Fruit fly (Drosophila melanogaster) whole organism, embryonic: ENCODE measurements around the gene ph-p.
A peak's percentile ranks its signal among the peaks of the same experiment; 100 is the strongest.

Experiments
- Asciz ChIP-seq: fragments of 200-800 bp; sonication (Bioruptor generic); optimal IDR thresholded peaks from 2 replicates; lab custom pipeline; 2017; ENCODE audit warnings: missing biosample characterization, mild to moderate bottlenecking, missing genetic modification characterization, missing genetic modification reagents
- Atf6 ChIP-seq: fragments of 200-800 bp; sonication (Bioruptor generic); IDR thresholded peaks from 2 replicates; pipeline ENCODE4 v1.3.6; 2022; ENCODE audit warnings: missing biosample characterization, missing genetic modification characterization
- CG10366 ChIP-seq: fragments of 200-800 bp; sonication (Bioruptor generic); IDR thresholded peaks from 2 replicates; pipeline ENCODE4 v1.3.6; 2022; ENCODE audit warnings: missing biosample characterization, missing genetic modification characterization
- CG10565 ChIP-seq: fragments of 200-800 bp; sonication (Bioruptor generic); optimal IDR thresholded peaks from 3 replicates; lab custom pipeline; 2016; ENCODE audit warnings: missing biosample characterization, mild to moderate bottlenecking, missing genetic modification characterization
- CG10979 ChIP-seq: fragments of 200-800 bp; sonication (Bioruptor generic); optimal IDR thresholded peaks from 2 replicates; lab custom pipeline; 2018; ENCODE audit warnings: missing biosample characterization, mild to moderate bottlenecking, missing genetic modification characterization, moderate library complexity
- CG12071 ChIP-seq: fragments of 200-800 bp; sonication (Bioruptor generic); optimal IDR thresholded peaks from 3 replicates; lab custom pipeline; 2018; ENCODE audit warnings: missing biosample characterization, mild to moderate bottlenecking, missing genetic modification characterization
- CG14441 ChIP-seq: fragments of 200-800 bp; sonication (Bioruptor generic); IDR thresholded peaks from 2 replicates; pipeline ENCODE4 v1.3.6; 2022; ENCODE audit warnings: missing biosample characterization, missing genetic modification characterization
- CG1602 ChIP-seq: fragments of 200-800 bp; sonication (Bioruptor generic); optimal IDR thresholded peaks from 3 replicates; lab custom pipeline; 2016; ENCODE audit warnings: missing biosample characterization, missing genetic modification characterization
- CG17186 ChIP-seq: fragments of 200-800 bp; sonication (Bioruptor generic); optimal IDR thresholded peaks from 3 replicates; lab custom pipeline; 2017; ENCODE audit warnings: missing biosample characterization, missing genetic modification reagents, missing genetic modification characterization
- CG17802 ChIP-seq: fragments of 200-800 bp; sonication (Bioruptor generic); optimal IDR thresholded peaks from 2 replicates; lab custom pipeline; 2018; ENCODE audit warnings: missing biosample characterization, mild to moderate bottlenecking, missing genetic modification characterization, moderate library complexity
- CG18262 ChIP-seq: fragments of 200-800 bp; optimal IDR thresholded peaks from 3 replicates; lab custom pipeline; 2019; ENCODE audit warnings: missing biosample characterization, mild to moderate bottlenecking, missing genetic modification characterization, moderate library complexity
- CG2678 ChIP-seq: fragments of 200-800 bp; sonication (Bioruptor generic); optimal IDR thresholded peaks from 3 replicates; lab custom pipeline; 2019; ENCODE audit warnings: missing biosample characterization, mild to moderate bottlenecking, missing genetic modification characterization, moderate library complexity
- CG2889 ChIP-seq: fragments of 200-800 bp; sonication (Bioruptor generic); IDR thresholded peaks from 3 replicates; pipeline ENCODE4 v1.3.6; 2022; ENCODE audit warnings: missing biosample characterization, missing genetic modification characterization
- CG30403 ChIP-seq: fragments of 200-800 bp; sonication (Bioruptor generic); optimal IDR thresholded peaks from 3 replicates; lab custom pipeline; 2016; ENCODE audit warnings: missing biosample characterization, missing genetic modification characterization
- CG31224 ChIP-seq: fragments of 200-800 bp; sonication (Bioruptor generic); IDR thresholded peaks from 2 replicates; pipeline ENCODE4 v1.3.6; 2022; ENCODE audit warnings: missing biosample characterization, missing genetic modification characterization
- CG34422 ChIP-seq: fragments of 200-800 bp; sonication (Bioruptor generic); IDR thresholded peaks from 3 replicates; pipeline ENCODE4 v1.3.6; 2022; ENCODE audit warnings: missing biosample characterization, missing genetic modification characterization
- CG4404 ChIP-seq: fragments of 200-800 bp; sonication (Bioruptor generic); IDR thresholded peaks from 2 replicates; pipeline ENCODE4 v1.3.6; 2022; ENCODE audit warnings: missing biosample characterization, missing genetic modification characterization
- CG4424 ChIP-seq: fragments of 200-800 bp; sonication (Bioruptor generic); optimal IDR thresholded peaks from 3 replicates; lab custom pipeline; 2016; ENCODE audit warnings: missing biosample characterization, missing genetic modification characterization
- CG4707 ChIP-seq: fragments of 200-800 bp; sonication (Bioruptor generic); optimal IDR thresholded peaks from 2 replicates; lab custom pipeline; 2018; ENCODE audit warnings: missing biosample characterization, mild to moderate bottlenecking, missing genetic modification characterization, moderate library complexity
- CG4820 ChIP-seq: fragments of 200-800 bp; sonication (Bioruptor generic); optimal IDR thresholded peaks from 3 replicates; lab custom pipeline; 2016; ENCODE audit warnings: missing biosample characterization, missing genetic modification characterization
- CG6689 ChIP-seq: fragments of 200-800 bp; sonication (Bioruptor generic); IDR thresholded peaks from 2 replicates; pipeline ENCODE4 v1.3.6; 2022; ENCODE audit warnings: missing biosample characterization, missing genetic modification characterization
- CG7357 ChIP-seq: fragments of 200-800 bp; sonication (Bioruptor generic); IDR thresholded peaks from 3 replicates; pipeline ENCODE4 v1.3.6; 2022; ENCODE audit warnings: missing biosample characterization, missing genetic modification characterization
- CG8089 ChIP-seq: fragments of 200-800 bp; sonication (Bioruptor generic); optimal IDR thresholded peaks from 3 replicates; lab custom pipeline; 2016; ENCODE audit warnings: missing biosample characterization, missing genetic modification characterization
- Fer1 ChIP-seq: fragments of 200-800 bp; sonication (Bioruptor generic); optimal IDR thresholded peaks from 2 replicates; lab custom pipeline; 2017; ENCODE audit warnings: missing biosample characterization, mild to moderate bottlenecking, missing genetic modification characterization
- Hr3 ChIP-seq: fragments of 200-800 bp; sonication (Bioruptor generic); optimal IDR thresholded peaks from 3 replicates; lab custom pipeline; 2016; ENCODE audit warnings: missing biosample characterization, missing genetic modification characterization
- Lpt ChIP-seq: fragments of >200 bp; optimal IDR thresholded peaks from 2 replicates; lab custom pipeline; 2018; ENCODE audit warnings: missing biosample characterization, missing genetic modification characterization
- MTF-1 ChIP-seq: fragments of 200-800 bp; sonication (Bioruptor generic); optimal IDR thresholded peaks from 2 replicates; lab custom pipeline; 2018; ENCODE audit warnings: missing biosample characterization, mild to moderate bottlenecking, missing genetic modification characterization, borderline replicate concordance
- PHDP ChIP-seq: fragments of 200-800 bp; sonication (Bioruptor generic); optimal IDR thresholded peaks from 3 replicates; lab custom pipeline; 2018; ENCODE audit warnings: missing biosample characterization, mild to moderate bottlenecking, missing genetic modification characterization, moderate library complexity
- Ptx1 ChIP-seq: fragments of 200-800 bp; sonication (Bioruptor generic); IDR thresholded peaks from 2 replicates; pipeline ENCODE4 v1.3.6; 2022; ENCODE audit warnings: missing biosample characterization, missing genetic modification characterization
- Six4 ChIP-seq: fragments of 200-800 bp; sonication (Bioruptor generic); optimal IDR thresholded peaks from 2 replicates; lab custom pipeline; 2016; ENCODE audit warnings: missing biosample characterization, missing genetic modification characterization
- Xbp1 ChIP-seq: fragments of 200-800 bp; sonication (Bioruptor generic); optimal IDR thresholded peaks from 3 replicates; lab custom pipeline; 2016; ENCODE audit warnings: missing biosample characterization, mild to moderate bottlenecking, missing genetic modification characterization
- aop ChIP-seq: fragments of 200-800 bp; sonication (Bioruptor generic); IDR thresholded peaks from 2 replicates; pipeline ENCODE4 v1.3.6; 2022; ENCODE audit warnings: missing biosample characterization, missing genetic modification characterization
- bsh ChIP-seq, 2 experiments: fragments of 200-800 bp; sonication (Bioruptor generic); optimal IDR thresholded peaks; 2 replicates each; lab custom pipeline; 2017 to 2018; ENCODE audit warnings: mild to moderate bottlenecking in 2 of 2, missing biosample characterization in 2 of 2, missing genetic modification characterization in 2 of 2, moderate library complexity in 1 of 2
- chm ChIP-seq: fragments of 200-800 bp; sonication (Bioruptor generic); IDR thresholded peaks from 2 replicates; pipeline ENCODE4 v1.3.6; 2022; ENCODE audit warnings: missing biosample characterization, missing genetic modification characterization
- da ChIP-seq: fragments of 200-800 bp; sonication (Bioruptor generic); optimal IDR thresholded peaks from 2 replicates; lab custom pipeline; 2016; ENCODE audit warnings: missing biosample characterization, missing genetic modification characterization
- dpn ChIP-seq, 2 experiments: fragments of 200-800 bp; sonication (Bioruptor generic); optimal IDR thresholded peaks; 3 replicates each; lab custom pipeline; 2016; ENCODE audit warnings: missing biosample characterization in 2 of 2, missing genetic modification characterization in 2 of 2
- fd96Cb ChIP-seq: fragments of 200-800 bp; sonication (Bioruptor generic); optimal IDR thresholded peaks from 2 replicates; lab custom pipeline; 2018; ENCODE audit warnings: missing biosample characterization, mild to moderate bottlenecking, missing genetic modification characterization, moderate library complexity
- gfzf ChIP-seq: fragments of 200-800 bp; sonication (Bioruptor generic); optimal IDR thresholded peaks from 2 replicates; lab custom pipeline; 2016; ENCODE audit warnings: missing biosample characterization, mild to moderate bottlenecking, missing genetic modification characterization, moderate library complexity
- gsb-n ChIP-seq: fragments of 200-800 bp; sonication (Bioruptor generic); optimal IDR thresholded peaks from 3 replicates; lab custom pipeline; 2018; ENCODE audit warnings: missing biosample characterization, mild to moderate bottlenecking, missing genetic modification characterization
- ind ChIP-seq: fragments of 200-800 bp; sonication (Bioruptor generic); optimal IDR thresholded peaks from 3 replicates; lab custom pipeline; 2016; ENCODE audit warnings: missing biosample characterization, missing genetic modification characterization
- jing ChIP-seq: fragments of 200-800 bp; sonication (Bioruptor generic); optimal IDR thresholded peaks from 2 replicates; lab custom pipeline; 2018; ENCODE audit warnings: missing biosample characterization, mild to moderate bottlenecking, missing genetic modification characterization
- kni ChIP-seq: fragments of 200-800 bp; sonication (Bioruptor generic); optimal IDR thresholded peaks from 3 replicates; lab custom pipeline; 2017; ENCODE audit warnings: mild to moderate bottlenecking, missing biosample characterization, missing genetic modification reagents, missing genetic modification characterization
- lilli ChIP-seq: fragments of 200-800 bp; sonication (Bioruptor generic); optimal IDR thresholded peaks from 3 replicates; lab custom pipeline; 2016; ENCODE audit warnings: missing biosample characterization, missing genetic modification characterization
- nmo ChIP-seq: fragments of 200-800 bp; sonication (Bioruptor generic); optimal IDR thresholded peaks from 2 replicates; lab custom pipeline; 2018; ENCODE audit warnings: missing biosample characterization, mild to moderate bottlenecking, missing genetic modification characterization, moderate library complexity
- pan ChIP-seq, 4 experiments: fragments of >200 bp in 3 of 4; fragments of 200-800 bp in 1 of 4; sonication (Bioruptor generic) in 1 of 4; optimal IDR thresholded peaks in 3 of 4; IDR thresholded peaks in 1 of 4; 2 replicates each; pipeline versions ENCODE4 v1.3.6 to Lab custom; 2017 to 2022; ENCODE audit warnings: missing biosample characterization in 2 of 4, missing genetic modification characterization in 2 of 4, mixed read lengths in 1 of 4
- peb ChIP-seq: fragments of 200-800 bp; sonication (Bioruptor generic); IDR thresholded peaks from 2 replicates; pipeline ENCODE4 v1.3.6; 2022; ENCODE audit warnings: missing biosample characterization, missing genetic modification characterization
- row ChIP-seq: fragments of 200-800 bp; sonication (Bioruptor generic); IDR thresholded peaks from 3 replicates; pipeline ENCODE4 v1.3.6; 2022; ENCODE audit warnings: missing biosample characterization, missing genetic modification characterization
- seq ChIP-seq: fragments of 200-800 bp; sonication (Bioruptor generic); IDR thresholded peaks from 2 replicates; pipeline ENCODE4 v1.3.6; 2022; ENCODE audit warnings: missing biosample characterization, missing genetic modification characterization
- stc ChIP-seq: fragments of 200-800 bp; sonication (Bioruptor generic); IDR thresholded peaks from 2 replicates; pipeline ENCODE4 v1.3.6; 2022; ENCODE audit warnings: missing biosample characterization, missing genetic modification characterization
- vvl ChIP-seq: fragments of 200-800 bp; sonication (Bioruptor generic); IDR thresholded peaks from 2 replicates; pipeline ENCODE4 v1.3.6; 2022; ENCODE audit warnings: missing biosample characterization, missing genetic modification characterization

The ph-p gene

DNA sequence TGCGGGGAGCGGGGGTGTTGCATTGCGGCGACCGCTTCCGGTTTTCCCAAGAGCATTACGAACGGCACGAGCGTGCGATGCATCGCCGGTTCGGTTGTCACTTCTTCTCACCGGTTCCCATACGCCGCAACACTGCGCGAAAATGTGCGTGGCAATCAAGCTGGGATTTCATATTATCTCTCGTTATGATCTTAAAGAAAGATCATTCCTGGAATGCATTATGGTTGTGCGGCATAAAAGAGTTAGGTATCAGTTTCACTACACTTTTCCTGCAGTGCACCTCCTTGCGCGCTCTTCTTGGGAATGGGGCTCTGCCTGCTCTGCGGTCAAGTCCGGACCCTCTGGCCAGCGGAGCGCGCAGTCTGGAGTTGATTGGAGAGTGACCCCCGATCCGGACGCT is 28.0 kb upstream of the ph-p start:
- TF ChIP-seq kni (GFP tag; lab: Kevin White, UChicago) (no peak), PHDP (tag; lab: Kevin White, UChicago) (no peak), row (GFP tag; lab: Robert Waterston, UW) (peak; percentile 63), lilli (peak; percentile 5), jing (GFP tag; lab: Kevin White, UChicago) (no peak), fd96Cb (peak; percentile 51), Asciz (GFP tag; lab: Kevin White, UChicago) (peak; percentile 44), CG4707 (GFP tag; lab: Kevin White, UChicago) (no peak), Xbp1 (peak; percentile 53), Lpt (no peak), CG30403 (GFP tag; lab: Kevin White, UChicago) (peak; percentile 43), Fer1 (GFP tag; lab: Kevin White, UChicago) (no peak), CG17186 (GFP tag; lab: Kevin White, UChicago) (peak; percentile 28), CG7357 (no peak), CG34422 (0 out of 3 replicates have a peak, but pooled peaks have one; percentile 15), aop (GFP tag; lab: Robert Waterston, UW) (0 out of 2 replicates have a peak, but pooled peaks have one; percentile 26), stc (GFP tag; lab: Robert Waterston, UW) (peak; percentile 43; the same call in 1 of the 2 replicates), CG8089 (GFP tag; lab: Kevin White, UChicago) (peak; percentile 38), CG10979 (tag; lab: Kevin White, UChicago) (peak; percentile 53), CG17802 (tag; lab: Kevin White, UChicago) (peak; percentile 53), MTF-1 (no peak), CG14441 (GFP tag; lab: Robert Waterston, UW) (0 out of 2 replicates have a peak, but pooled peaks have one; percentile 14), pan (optimal IDR thresholded peaks at IDR 0.05; lab: Kevin White, UChicago) (no peak), pan (GFP tag; optimal IDR thresholded peaks at IDR 0.05 in 1 of 2, IDR thresholded peaks at IDR 0.05 in 1 of 2) (peak in 1 of 2 experiments; percentile 47), CG4404 (GFP tag; lab: Robert Waterston, UW) (no peak), CG2889 (GFP tag; lab: Robert Waterston, UW) (0 out of 3 replicates have a peak, but pooled peaks have one; percentile 15), CG6689 (GFP tag; lab: Robert Waterston, UW) (peak; percentile 45; the same call in 1 of the 2 replicates), CG1602 (GFP tag; lab: Kevin White, UChicago) (peak; percentile 19), gfzf (no peak), CG10366 (peak; percentile 73), dpn (GFP tag; optimal IDR thresholded peaks at IDR 0.05; lab: Kevin White, UChicago) (peak in 1 of 2 experiments; percentile 10), Atf6 (GFP tag; lab: Robert Waterston, UW) (no peak), CG31224 (GFP tag; lab: Robert Waterston, UW) (no peak), CG10565 (no peak), Ptx1 (GFP tag; lab: Robert Waterston, UW) (0 out of 2 replicates have a peak, but pooled peaks have one; percentile 14), da (GFP tag; lab: Kevin White, UChicago) (no peak), seq (GFP tag; lab: Robert Waterston, UW) (0 out of 2 replicates have a peak, but pooled peaks have one; percentile 10), vvl (peak; percentile 74), Six4 (peak; percentile 13), CG2678 (peak; percentile 35), ind (GFP tag; lab: Kevin White, UChicago) (peak; percentile 36), gsb-n (tag; lab: Kevin White, UChicago) (peak; percentile 18), chm (GFP tag; lab: Robert Waterston, UW) (no peak), nmo (GFP tag; lab: Kevin White, UChicago) (peak; percentile 6), Hr3 (GFP tag; lab: Kevin White, UChicago) (peak; percentile 42), bsh (GFP tag; optimal IDR thresholded peaks at IDR 0.05; lab: Kevin White, UChicago) (peak in 1 of 2 experiments; percentile 71), CG18262 (tag; lab: Kevin White, UChicago) (peak; percentile 36), CG4424 (GFP tag; lab: Kevin White, UChicago) (peak; percentile 47), peb (GFP tag; lab: Robert Waterston, UW) (0 out of 2 replicates have a peak, but pooled peaks have one; percentile 10), CG4820 (GFP tag; lab: Kevin White, UChicago) (peak; percentile 44), CG12071 (peak; percentile 32)
